Worm (Caenorhabditis elegans) whole organism, L3 larva: Measurements from ENCODE around the gene M01E10.3.
"Not testable (repeated sequence)": the region's sequence is repeated elsewhere in the genome, so short reads cannot be mapped to it uniquely, and the experiment has no call there.

Source experiments
- R02D3.7 ChIP-seq: fragments of 150-350 bp; optimal IDR thresholded peaks from 2 replicates; lab custom pipeline; 2014; ENCODE audit warnings: missing biosample characterization, missing genetic modification characterization
- ZK546.5 ChIP-seq: sonication (generic microtip); optimal IDR thresholded peaks from 2 replicates; lab custom pipeline; 2017; ENCODE audit warnings: missing biosample characterization, missing genetic modification characterization
- aly-2 ChIP-seq: fragments of 150-350 bp; optimal IDR thresholded peaks from 2 replicates; lab custom pipeline; 2014; ENCODE audit warnings: missing biosample characterization, missing genetic modification characterization
- ama-1 ChIP-seq: fragments of 150-350 bp; optimal IDR thresholded peaks from 2 replicates; lab custom pipeline; 2018
- ceh-28 ChIP-seq: fragments of 150-350 bp; optimal IDR thresholded peaks from 2 replicates; lab custom pipeline; 2014; ENCODE audit warnings: missing biosample characterization, missing genetic modification reagents, missing genetic modification characterization
- daf-12 ChIP-seq: fragments of 150-350 bp; optimal IDR thresholded peaks from 2 replicates; lab custom pipeline; 2014; ENCODE audit warnings: missing biosample characterization, missing genetic modification reagents, missing genetic modification characterization
- egl-27 ChIP-seq: sonication (generic microtip); optimal IDR thresholded peaks from 4 replicates; lab custom pipeline; 2017; ENCODE audit warnings: missing biosample characterization, missing genetic modification reagents, missing genetic modification characterization
- egl-5 ChIP-seq: fragments of 150-350 bp; optimal IDR thresholded peaks from 2 replicates; lab custom pipeline; 2017; ENCODE audit warnings: missing biosample characterization, missing genetic modification reagents, missing genetic modification characterization, inconsistent platforms
- elt-1 ChIP-seq: fragments of 150-350 bp; optimal IDR thresholded peaks from 2 replicates; lab custom pipeline; 2014; ENCODE audit warnings: missing biosample characterization, missing genetic modification characterization
- elt-2 ChIP-seq: sonication (generic microtip); optimal IDR thresholded peaks from 2 replicates; lab custom pipeline; 2016; ENCODE audit warnings: missing genetic modification reagents, mild to moderate bottlenecking, missing genetic modification characterization, missing compliant biosample characterization
- elt-3 ChIP-seq, 3 experiments: fragments of 150-350 bp in 1 of 3; sonication (generic microtip) in 2 of 3; optimal IDR thresholded peaks; 2 replicates in 2 of 3; 4 replicates in 1 of 3; lab custom pipeline; 2014 to 2017; ENCODE audit warnings: missing biosample characterization in 3 of 3, missing genetic modification characterization in 3 of 3
- fkh-2 ChIP-seq: fragments of 150-350 bp; optimal IDR thresholded peaks from 2 replicates; lab custom pipeline; 2014; ENCODE audit warnings: missing biosample characterization, missing genetic modification reagents, missing genetic modification characterization
- fos-1 ChIP-seq: fragments of 150-350 bp; optimal IDR thresholded peaks from 2 replicates; lab custom pipeline; 2014; ENCODE audit warnings: missing biosample characterization, missing genetic modification characterization
- hmg-11 ChIP-seq: sonication (generic microtip); optimal IDR thresholded peaks from 2 replicates; lab custom pipeline; 2016; ENCODE audit warnings: missing genetic modification characterization, missing compliant biosample characterization
- jun-1 ChIP-seq: fragments of 150-350 bp; optimal IDR thresholded peaks from 2 replicates; lab custom pipeline; 2014; ENCODE audit warnings: missing biosample characterization, missing genetic modification reagents, missing genetic modification characterization
- lin-15B ChIP-seq: fragments of 150-350 bp; optimal IDR thresholded peaks from 2 replicates; lab custom pipeline; 2014; ENCODE audit warnings: missing biosample characterization, missing genetic modification characterization
- lin-39 ChIP-seq: fragments of 150-350 bp; optimal IDR thresholded peaks from 2 replicates; lab custom pipeline; 2018; ENCODE audit warnings: missing biosample characterization, missing genetic modification reagents, missing genetic modification characterization
- lsy-12 ChIP-seq: sonication (generic microtip); optimal IDR thresholded peaks from 2 replicates; lab custom pipeline; 2016; ENCODE audit warnings: mild to moderate bottlenecking, missing genetic modification characterization, missing compliant biosample characterization
- mdl-1 ChIP-seq: fragments of 150-350 bp; optimal IDR thresholded peaks from 2 replicates; lab custom pipeline; 2014; ENCODE audit warnings: missing biosample characterization, missing genetic modification characterization
- mml-1 ChIP-seq: fragments of 150-350 bp; sonication (generic microtip); optimal IDR thresholded peaks from 3 replicates; lab custom pipeline; 2014; ENCODE audit warnings: missing biosample characterization, missing genetic modification characterization
- nfya-1 ChIP-seq: sonication (generic microtip); optimal IDR thresholded peaks from 2 replicates; lab custom pipeline; 2017; ENCODE audit warnings: missing genetic modification characterization, mild to moderate bottlenecking, missing compliant biosample characterization, antibody characterized with exemption, moderate library complexity; ENCODE audit not compliant: insufficient read depth
- nhr-11 ChIP-seq: fragments of 150-350 bp; optimal IDR thresholded peaks from 2 replicates; lab custom pipeline; 2014; ENCODE audit warnings: missing biosample characterization, missing genetic modification characterization
- nhr-23 ChIP-seq: fragments of 150-350 bp; optimal IDR thresholded peaks from 2 replicates; lab custom pipeline; 2014; ENCODE audit warnings: missing biosample characterization, missing genetic modification reagents, missing genetic modification characterization
- nhr-237 ChIP-seq: fragments of 150-350 bp; optimal IDR thresholded peaks from 2 replicates; lab custom pipeline; 2014; ENCODE audit warnings: missing biosample characterization, missing genetic modification characterization
- nhr-25 ChIP-seq: sonication (generic microtip); optimal IDR thresholded peaks from 2 replicates; lab custom pipeline; 2017; ENCODE audit warnings: missing biosample characterization, missing genetic modification characterization
- nhr-28 ChIP-seq: fragments of 150-350 bp; optimal IDR thresholded peaks from 2 replicates; lab custom pipeline; 2014; ENCODE audit warnings: missing biosample characterization, missing genetic modification characterization
- nhr-43 ChIP-seq: sonication (generic microtip); optimal IDR thresholded peaks from 2 replicates; lab custom pipeline; 2016; ENCODE audit warnings: mild to moderate bottlenecking, missing genetic modification characterization, missing compliant biosample characterization; ENCODE audit not compliant: poor library complexity, severe bottlenecking
- nhr-76 ChIP-seq: fragments of 150-350 bp; sonication (generic microtip); optimal IDR thresholded peaks from 5 replicates; lab custom pipeline; 2014; ENCODE audit warnings: missing biosample characterization, missing genetic modification characterization
- nhr-77 ChIP-seq: fragments of 150-350 bp; optimal IDR thresholded peaks from 2 replicates; lab custom pipeline; 2014; ENCODE audit warnings: missing biosample characterization, missing genetic modification characterization
- pha-4 ChIP-seq: fragments of 150-350 bp; optimal IDR thresholded peaks from 2 replicates; lab custom pipeline; 2014; ENCODE audit warnings: missing biosample characterization, missing genetic modification reagents, missing genetic modification characterization
- pqm-1 ChIP-seq: fragments of 150-350 bp; optimal IDR thresholded peaks from 2 replicates; lab custom pipeline; 2017; ENCODE audit warnings: missing biosample characterization, missing genetic modification characterization, inconsistent platforms
- sea-2 ChIP-seq: fragments of 150-350 bp; sonication (generic microtip); optimal IDR thresholded peaks from 4 replicates; lab custom pipeline; 2014; ENCODE audit warnings: missing biosample characterization, missing genetic modification reagents, missing genetic modification characterization
- skn-1 ChIP-seq: fragments of 150-350 bp; optimal IDR thresholded peaks from 2 replicates; lab custom pipeline; 2014; ENCODE audit warnings: missing biosample characterization, missing genetic modification characterization
- tbx-2 ChIP-seq: sonication (generic microtip); optimal IDR thresholded peaks from 2 replicates; lab custom pipeline; 2016; ENCODE audit warnings: mild to moderate bottlenecking, missing genetic modification characterization, missing compliant biosample characterization
- unc-62 ChIP-seq: fragments of 150-350 bp; sonication (generic microtip); optimal IDR thresholded peaks from 4 replicates; lab custom pipeline; 2014; ENCODE audit warnings: missing biosample characterization, missing genetic modification reagents, missing genetic modification characterization
- ztf-11 ChIP-seq: fragments of 150-350 bp; optimal IDR thresholded peaks from 2 replicates; lab custom pipeline; 2014; ENCODE audit warnings: missing biosample characterization, missing genetic modification characterization

M01E10.3 gene

DNA sequence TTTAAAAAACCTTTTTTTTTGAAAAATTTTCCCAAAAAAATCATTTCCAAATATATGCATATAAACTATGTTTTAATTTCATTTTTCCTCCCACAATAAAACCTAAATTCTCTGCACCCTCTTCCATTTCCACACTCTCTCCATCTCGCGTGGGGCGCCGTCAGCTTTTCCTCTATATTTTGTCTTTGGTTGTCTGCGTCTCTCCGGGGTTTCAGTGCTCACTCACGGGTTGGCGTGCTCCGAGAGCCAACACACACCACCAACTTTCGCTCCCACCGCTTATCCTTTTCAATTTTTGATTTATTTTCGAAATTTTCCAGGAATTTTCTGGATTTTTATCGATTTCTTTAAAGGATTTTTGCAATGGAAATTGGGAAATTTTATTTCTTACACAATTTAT lies 35.5 kb upstream of the M01E10.3 start:
- TF ChIP-seq hmg-11 (tag; lab: Kevin White, UChicago) = peak; percentile 70
- no peak for TF ChIP-seq mdl-1 (tag; lab: Kevin White, UChicago)
- peak; percentile 71 for TF ChIP-seq pha-4 (tag; lab: Kevin White, UChicago)
- no peak for TF ChIP-seq daf-12 (tag; lab: Kevin White, UChicago)
- TF ChIP-seq nhr-25 (tag; lab: Kevin White, UChicago) = no peak
- TF ChIP-seq nhr-11 (tag; lab: Kevin White, UChicago) = no peak
- no peak for TF ChIP-seq nhr-28 (tag; lab: Kevin White, UChicago)
- no peak for TF ChIP-seq ceh-28 (tag; lab: Kevin White, UChicago)
- no peak for TF ChIP-seq ztf-11
- TF ChIP-seq elt-3 (tag; optimal IDR thresholded peaks at IDR 0.05; lab: Kevin White, UChicago) = no peak
- TF ChIP-seq nhr-43 (tag; lab: Kevin White, UChicago) = no peak
- peak; percentile 44 for TF ChIP-seq elt-2 (tag; lab: Kevin White, UChicago)
- no peak for TF ChIP-seq pqm-1 (tag; lab: Kevin White, UChicago)
- peak; percentile 57 for TF ChIP-seq nfya-1 (tag; lab: Kevin White, UChicago)
- TF ChIP-seq fkh-2 (tag; lab: Kevin White, UChicago) = no peak
- TF ChIP-seq skn-1 = no peak
- TF ChIP-seq nhr-76 (tag; lab: Kevin White, UChicago) = no peak
- no peak for TF ChIP-seq lsy-12

DNA sequence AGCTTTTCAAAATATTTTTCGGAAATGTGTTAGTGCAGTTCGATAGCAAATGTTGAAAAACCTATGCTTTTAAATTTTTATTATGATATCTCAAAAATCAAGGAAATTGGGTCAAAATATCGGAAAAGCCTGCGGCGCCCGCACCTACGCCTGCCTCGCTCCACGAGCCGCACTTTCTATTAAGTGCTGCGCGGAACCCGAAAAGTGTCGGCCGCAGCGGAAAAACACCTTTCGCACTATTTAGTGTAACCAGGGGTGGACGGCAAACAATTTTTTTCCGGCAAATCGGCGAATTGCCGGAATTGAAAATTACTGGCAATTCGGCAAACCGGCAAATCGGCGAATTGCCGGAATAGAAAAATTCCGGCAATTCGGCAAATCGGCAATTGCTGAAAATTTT lies 30.8 kb upstream of the M01E10.3 start:
- TF ChIP-seq ZK546.5 (tag; lab: Kevin White, UChicago) (no peak), nhr-28 (tag; lab: Kevin White, UChicago) (no peak), sea-2 (no peak)

DNA sequence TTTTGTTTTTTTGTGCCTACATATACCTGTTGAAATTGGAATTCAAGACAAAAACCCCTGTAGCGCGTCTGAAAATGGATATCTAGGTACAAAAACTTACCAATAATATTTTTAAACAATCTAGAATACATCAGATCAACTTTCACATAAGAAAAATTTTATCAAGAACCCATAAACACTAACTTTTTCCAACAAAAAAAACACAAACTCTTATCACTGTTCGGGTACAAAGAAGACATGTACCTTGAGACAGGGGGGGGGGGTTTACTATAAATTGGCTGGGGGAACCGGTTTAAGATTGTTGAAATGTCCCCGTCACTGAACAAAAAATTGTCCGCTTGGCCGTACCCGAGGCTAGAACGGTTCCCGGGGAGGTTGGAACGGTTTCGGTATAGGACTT lies 28.5 kb upstream of the M01E10.3 start, which contains the start of gene cpt-3:
cpt-3 (plus strand) TSS at position 301 of the 400 bp plus-strand sequence.
- not testable (repeated sequence) for TF ChIP-seq egl-27 (tag; lab: Kevin White, UChicago); tbx-2; nhr-28 (tag; lab: Kevin White, UChicago)
- TF ChIP-seq, all 47 proteins: peak for 0; not testable (repeated sequence) for 47

DNA sequence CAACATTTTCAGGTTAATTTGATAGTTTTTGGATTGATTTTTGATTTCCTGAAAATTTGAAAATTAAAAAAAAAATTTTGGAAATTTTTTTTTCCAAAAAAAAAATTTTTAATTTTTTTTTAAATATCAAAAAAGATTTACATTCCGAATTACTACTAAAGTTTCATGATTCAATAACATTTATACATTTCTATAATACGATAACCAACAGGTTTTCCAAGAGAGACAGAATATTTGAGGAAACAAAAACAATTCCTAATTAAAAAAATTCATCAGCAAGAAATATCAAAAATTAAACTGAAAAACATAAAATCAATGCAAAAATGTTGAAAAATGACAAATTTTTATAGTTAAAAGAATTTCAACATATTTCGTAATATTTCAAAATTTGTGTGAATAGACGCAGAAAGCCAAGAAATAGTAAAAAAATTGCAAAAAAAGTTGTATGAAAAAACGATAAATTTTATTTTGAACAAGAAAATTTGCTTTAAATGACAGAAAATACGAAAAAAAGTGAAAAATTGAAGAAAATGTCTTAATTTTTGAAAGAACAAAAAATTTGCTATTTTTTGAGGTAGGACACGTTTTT lies 22.7 kb upstream of the M01E10.3 start, which contains the start of gene Y39A3A.4:
Y39A3A.4 (minus strand) TSS at position 51 of the 589 bp plus-strand sequence.
- TF ChIP-seq unc-62 (GFP tag; lab: Kevin White, UChicago) (no peak), elt-3 (tag; optimal IDR thresholded peaks at IDR 0.05; lab: Kevin White, UChicago) (no peak), ama-1 (lab: Kevin White, UChicago) (no peak), pha-4 (tag; lab: Kevin White, UChicago) (no peak), jun-1 (tag; lab: Kevin White, UChicago) (no peak), nhr-25 (tag; lab: Kevin White, UChicago) (no peak), fos-1 (no peak), lin-39 (tag; lab: Kevin White, UChicago) (no peak), sea-2 (no peak), lsy-12 (no peak), nhr-11 (tag; lab: Kevin White, UChicago) (no peak), nhr-77 (no peak), hmg-11 (tag; lab: Kevin White, UChicago) (no peak), lin-15B (no peak), egl-27 (tag; lab: Kevin White, UChicago) (no peak), nhr-23 (tag; lab: Kevin White, UChicago) (no peak), ZK546.5 (tag; lab: Kevin White, UChicago) (no peak), mml-1 (tag; lab: Kevin White, UChicago) (no peak), egl-5 (tag; lab: Kevin White, UChicago) (no peak), mdl-1 (tag; lab: Kevin White, UChicago) (no peak)

DNA sequence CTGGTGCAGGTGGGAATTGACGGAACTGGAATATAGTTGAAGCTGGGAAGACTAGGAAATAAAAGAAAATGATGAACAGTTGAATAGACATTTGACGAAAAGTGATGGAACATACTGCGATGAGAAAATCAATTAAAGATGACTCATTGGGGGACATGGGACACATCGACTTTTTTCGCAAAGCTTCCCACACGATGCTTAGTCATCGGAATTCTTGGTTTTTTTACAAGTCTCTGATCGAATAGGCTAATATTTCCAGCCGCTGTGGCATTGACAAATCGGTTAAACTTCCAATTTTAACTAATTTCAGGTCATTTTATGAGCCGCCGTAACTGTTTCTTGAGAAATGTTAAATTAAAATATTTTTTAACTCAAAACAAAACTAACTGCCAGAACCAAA lies 14.3 kb upstream of the M01E10.3 start, which contains the start of gene Y39A3A.3:
Y39A3A.3 (minus strand) TSS at position 101 of the 400 bp plus-strand sequence.
- no peak for TF ChIP-seq pqm-1 (tag; lab: Kevin White, UChicago)
- TF ChIP-seq mml-1 (tag; lab: Kevin White, UChicago) = no peak
- no peak for TF ChIP-seq lsy-12
- TF ChIP-seq aly-2 = no peak
- no peak for TF ChIP-seq R02D3.7
- no peak for TF ChIP-seq nhr-28 (tag; lab: Kevin White, UChicago)
- TF ChIP-seq jun-1 (tag; lab: Kevin White, UChicago) = no peak
- TF ChIP-seq nhr-11 (tag; lab: Kevin White, UChicago) = no peak
- no peak for TF ChIP-seq mdl-1 (tag; lab: Kevin White, UChicago)
- no peak for TF ChIP-seq nhr-237
- no peak for TF ChIP-seq elt-3 (tag; optimal IDR thresholded peaks at IDR 0.05; lab: Kevin White, UChicago)
- TF ChIP-seq nfya-1 (tag; lab: Kevin White, UChicago) = no peak
- TF ChIP-seq elt-1 (tag; lab: Kevin White, UChicago) = no peak
- TF ChIP-seq fos-1 = no peak
- no peak for TF ChIP-seq ceh-28 (tag; lab: Kevin White, UChicago)
